Worm (Caenorhabditis elegans): ENCODE results near the gene mog-3.

mog-3 gene

DNA sequence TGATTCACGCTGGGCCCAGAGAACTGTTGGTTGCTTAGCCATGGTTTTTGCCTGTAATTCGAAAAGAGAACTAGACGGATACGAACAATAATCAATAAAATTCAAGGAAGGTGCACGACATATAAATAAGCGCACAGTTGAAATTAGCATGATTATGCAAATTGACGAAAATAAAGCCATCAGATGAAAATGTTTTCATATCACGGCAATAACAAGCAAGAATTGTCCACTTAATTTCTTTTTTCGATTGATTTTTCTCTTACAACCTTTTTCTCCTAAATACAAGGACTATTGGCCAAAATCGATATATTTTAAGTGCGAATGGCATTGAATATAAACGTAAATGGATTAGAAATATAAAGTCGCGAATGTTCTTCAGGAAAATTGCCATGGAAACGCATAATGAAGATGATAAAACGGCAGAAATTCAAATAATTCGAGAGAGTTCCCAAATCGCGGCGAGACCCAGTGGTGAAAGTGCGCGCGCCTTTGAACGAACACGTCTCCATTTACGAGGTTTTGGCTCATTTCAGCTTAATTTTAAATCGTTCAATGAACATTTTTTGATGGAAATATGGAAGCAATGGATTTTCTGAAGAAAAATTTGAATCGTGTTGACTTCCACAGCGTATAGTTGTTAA is 33.6 kb upstream of the mog-3 start, which contains the start of the genes daf-41 and toc-1:
daf-41 (minus strand) TSS at position 51 of the 641 bp plus-strand sequence.
toc-1 (plus strand) TSS at position 537 of the 641 bp plus-strand sequence.
- TF ChIP-seq T23F11.4 (GFP tag; optimal IDR thresholded peaks at IDR 0.05) (no peak), unc-42 (tag; optimal IDR thresholded peaks at IDR 0.05) (peak; percentile 22), ceh-34 (tag; optimal IDR thresholded peaks at IDR 0.05) (peak; percentile 18), unc-55 (GFP tag; optimal IDR thresholded peaks at IDR 0.05) (peak; percentile 22), tbx-7 (tag; optimal IDR thresholded peaks at IDR 0.05) (no peak), nhr-232 (tag; optimal IDR thresholded peaks at IDR 0.05) (no peak), ceh-31 (tag; optimal IDR thresholded peaks at IDR 0.05) (peak; percentile 44), ceh-48 (tag; optimal IDR thresholded peaks at IDR 0.05) (peak; percentile 4), nfya-1 (tag; optimal IDR thresholded peaks at IDR 0.05) (peak; percentile 23), pqm-1 (tag; optimal IDR thresholded peaks at IDR 0.05) (no peak), gmeb-2 (tag; optimal IDR thresholded peaks at IDR 0.05) (no peak), ceh-14 (tag; optimal IDR thresholded peaks at IDR 0.05) (peak; percentile 49)

- TF ChIP-seq C38D4.7 (GFP tag; optimal IDR thresholded peaks at IDR 0.05) (no peak), ceh-14 (tag; optimal IDR thresholded peaks at IDR 0.05) (no peak), ceh-34 (tag; optimal IDR thresholded peaks at IDR 0.05) (no peak), eyg-1 (tag; optimal IDR thresholded peaks at IDR 0.05) (no peak), sox-2 (GFP tag; IDR thresholded peaks at IDR 0.05) (no peak), ceh-48 (tag; optimal IDR thresholded peaks at IDR 0.05) (no peak), unc-42 (tag; optimal IDR thresholded peaks at IDR 0.05) (no peak), nhr-11 (tag; optimal IDR thresholded peaks at IDR 0.05) (no peak), hlh-6 (tag; optimal IDR thresholded peaks at IDR 0.05) (no peak), F13H6.1 (tag; optimal IDR thresholded peaks at IDR 0.05) (no peak)
Measured at ce11 chrIII:5277740-5278139, 30.7 kb upstream of the mog-3 start, which contains the start of gene clk-1. Gene clk-1 (plus strand): TSS chrIII:5277894.

ce11 chrIII:5280228-5280627 is 28.2 kb upstream of the mog-3 start:
- TF ChIP-seq dmd-4 (tag; optimal IDR thresholded peaks at IDR 0.05; ENCODE audit: borderline replicate concordance): no peak
- TF ChIP-seq lin-11 (tag; optimal IDR thresholded peaks at IDR 0.05): no peak
- no peak for TF ChIP-seq rnt-1 (tag; optimal IDR thresholded peaks at IDR 0.05)

DNA sequence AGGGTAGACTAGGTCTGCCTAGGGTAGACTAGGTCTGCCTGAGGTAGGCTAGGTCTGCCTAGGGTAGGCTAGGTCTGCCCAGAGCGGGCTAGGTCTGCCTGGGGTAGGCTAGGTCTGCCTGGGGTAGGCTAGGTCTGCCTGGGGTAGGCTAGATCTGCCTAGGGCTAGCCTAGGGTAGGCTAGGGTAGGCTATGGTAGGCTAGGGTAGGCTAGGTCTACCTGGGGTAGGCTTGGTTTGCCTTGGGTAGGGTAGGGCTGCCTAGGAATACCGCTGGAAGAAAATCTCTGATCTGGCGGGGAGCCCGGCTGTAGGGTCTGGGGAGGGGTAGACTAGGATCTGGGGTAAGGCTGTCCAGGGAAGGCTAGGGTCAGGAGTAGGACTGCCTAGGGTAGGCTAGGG is 22.9 kb upstream of the mog-3 start:
- TF ChIP-seq madf-2 (tag; optimal IDR thresholded peaks at IDR 0.05) (no peak), ceh-45 (GFP tag; IDR thresholded peaks at IDR 0.05) (no peak), lim-6 (tag; optimal IDR thresholded peaks at IDR 0.05) (no peak), ahr-1 (tag; optimal IDR thresholded peaks at IDR 0.05) (no peak), elt-4 (tag; optimal IDR thresholded peaks at IDR 0.05) (no peak), ttx-3 (tag; optimal IDR thresholded peaks at IDR 0.05) (no peak), K09A11.1 (tag; optimal IDR thresholded peaks at IDR 0.05; ENCODE audit: insufficient read depth) (no peak), hlh-15 (tag; optimal IDR thresholded peaks at IDR 0.05) (no peak), ceh-22 (tag; optimal IDR thresholded peaks at IDR 0.05) (no peak), elt-2 (tag; optimal IDR thresholded peaks at IDR 0.05) (no peak), ama-1 (optimal IDR thresholded peaks at IDR 0.05) (no peak)

DNA sequence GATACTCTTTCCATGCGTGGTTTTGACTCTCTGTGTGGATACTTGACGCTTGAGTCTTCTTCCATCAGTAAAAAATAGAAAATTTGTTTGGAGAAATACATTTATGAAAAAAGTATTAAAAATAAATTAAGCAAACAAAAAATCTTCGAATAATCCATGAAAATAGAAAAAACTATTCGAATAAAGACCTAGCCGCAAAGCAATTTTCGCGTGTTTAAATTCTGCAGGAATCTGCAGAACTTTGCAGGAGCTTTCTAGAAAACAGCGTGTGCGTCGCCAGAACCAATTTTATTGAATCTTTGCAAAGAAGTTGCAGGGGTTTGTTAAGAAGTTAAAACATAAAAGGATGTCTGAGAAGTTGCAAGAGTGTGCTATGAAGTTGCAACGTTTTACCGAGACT is 22.2 kb upstream of the mog-3 start, which contains the start of gene ZC395.11:
ZC395.11 (minus strand) TSS at position 101 of the 400 bp plus-strand sequence.
- no peak for TF ChIP-seq pag-3 (tag; optimal IDR thresholded peaks at IDR 0.05; ENCODE audit: borderline replicate concordance)
- TF ChIP-seq hlh-6 (tag; optimal IDR thresholded peaks at IDR 0.05): no peak
- no peak for TF ChIP-seq lim-6 (tag; optimal IDR thresholded peaks at IDR 0.05)
- TF ChIP-seq madf-2 (tag; optimal IDR thresholded peaks at IDR 0.05): no peak
- TF ChIP-seq ceh-18 (tag; optimal IDR thresholded peaks at IDR 0.05): no peak
- TF ChIP-seq elt-4 (tag; optimal IDR thresholded peaks at IDR 0.05): no peak
- TF ChIP-seq unc-3 (GFP tag; conservative IDR thresholded peaks at IDR 0.05): no peak
- no peak for TF ChIP-seq unc-3 (tag; optimal IDR thresholded peaks at IDR 0.05)
- no peak for TF ChIP-seq ttx-3 (tag; optimal IDR thresholded peaks at IDR 0.05)
- no peak for TF ChIP-seq che-1 (tag; optimal IDR thresholded peaks at IDR 0.05)
- TF ChIP-seq hlh-15 (tag; optimal IDR thresholded peaks at IDR 0.05): no peak
- TF ChIP-seq nhr-11 (tag; optimal IDR thresholded peaks at IDR 0.05): no peak
